Fruit fly (Drosophila melanogaster) whole organism, embryonic: ENCODE data around the gene mRpL28.

ENCODE experiments used
- CG2120 ChIP-seq: fragments of 200-800 bp; sonication (Bioruptor generic); optimal IDR thresholded peaks from 3 replicates; lab custom pipeline; 2016; ENCODE audit warnings: missing biosample characterization, missing genetic modification characterization
- HLH4C ChIP-seq: fragments of 200-800 bp; sonication (Bioruptor generic); IDR thresholded peaks from 3 replicates; pipeline ENCODE4 v1.3.6; 2022; ENCODE audit warnings: missing biosample characterization, missing genetic modification characterization; ENCODE audit not compliant: partially characterized antibody
- Hey ChIP-seq: fragments of 200-800 bp; sonication (Bioruptor generic); optimal IDR thresholded peaks from 3 replicates; lab custom pipeline; 2018; ENCODE audit warnings: missing biosample characterization, mild to moderate bottlenecking, missing genetic modification characterization
- dan ChIP-seq: fragments of 200-800 bp; sonication (Bioruptor generic); IDR thresholded peaks from 2 replicates; pipeline ENCODE4 v1.3.6; 2022; ENCODE audit warnings: missing biosample characterization, missing genetic modification characterization
- fd96Cb ChIP-seq: fragments of 200-800 bp; sonication (Bioruptor generic); optimal IDR thresholded peaks from 2 replicates; lab custom pipeline; 2018; ENCODE audit warnings: missing biosample characterization, mild to moderate bottlenecking, missing genetic modification characterization, moderate library complexity
- yki ChIP-seq: fragments of >200 bp; optimal IDR thresholded peaks from 3 replicates; lab custom pipeline; 2018

- TF ChIP-seq dan (GFP tag; lab: Robert Waterston, UW) (no peak), yki (lab: Kevin White, UChicago) (no peak), HLH4C (GFP tag; lab: Robert Waterston, UW) (no peak), Hey (tag; lab: Kevin White, UChicago) (no peak), fd96Cb (tag; lab: Kevin White, UChicago) (no peak), CG2120 (no peak)
Observed at dm6 chr2L:4996283-4996922, 22.6 kb downstream of the mRpL28 start.
